Fruit fly (Drosophila melanogaster) whole organism, pupa: ENCODE data around the gene Culd.

ENCODE experiments used
- CG10348 ChIP-seq: fragments of 200-800 bp; sonication (Bioruptor generic); IDR thresholded peaks from 2 replicates; pipeline ENCODE4 v1.3.6; 2022; ENCODE audit warnings: missing biosample characterization, missing genetic modification characterization
- CG12605 ChIP-seq: fragments of 200-800 bp; sonication (Bioruptor generic); IDR thresholded peaks from 2 replicates; pipeline ENCODE4 v1.3.6; 2022; ENCODE audit warnings: missing biosample characterization, missing genetic modification characterization
- CG34367 ChIP-seq: fragments of 200-800 bp; sonication (Bioruptor generic); optimal IDR thresholded peaks from 2 replicates; lab custom pipeline; 2018; ENCODE audit warnings: missing biosample characterization, mild to moderate bottlenecking, missing genetic modification characterization
- CG8159 ChIP-seq: fragments of 200-800 bp; sonication (Bioruptor generic); optimal IDR thresholded peaks from 3 replicates; lab custom pipeline; 2018; ENCODE audit warnings: missing biosample characterization, mild to moderate bottlenecking, missing genetic modification characterization, moderate library complexity
- CG8301 ChIP-seq: fragments of 200-800 bp; sonication (Bioruptor generic); optimal IDR thresholded peaks from 2 replicates; lab custom pipeline; 2018; ENCODE audit warnings: missing biosample characterization, mild to moderate bottlenecking, missing genetic modification characterization
- Pif1A ChIP-seq: fragments of 200-800 bp; sonication (Bioruptor generic); optimal IDR thresholded peaks from 3 replicates; lab custom pipeline; 2016; ENCODE audit warnings: missing biosample characterization, missing genetic modification characterization
- Snoo ChIP-seq: fragments of 200-800 bp; sonication (Bioruptor generic); optimal IDR thresholded peaks from 3 replicates; lab custom pipeline; 2017; ENCODE audit warnings: missing biosample characterization, mild to moderate bottlenecking, missing genetic modification characterization, inconsistent platforms
- fd96Ca ChIP-seq: fragments of 200-800 bp; sonication (Bioruptor generic); IDR thresholded peaks from 3 replicates; pipeline ENCODE4 v1.3.6; 2022; ENCODE audit warnings: missing biosample characterization, missing genetic modification characterization
- gl ChIP-seq: fragments of 200-800 bp; sonication (Bioruptor generic); optimal IDR thresholded peaks from 2 replicates; lab custom pipeline; 2018; ENCODE audit warnings: missing biosample characterization, mild to moderate bottlenecking, missing genetic modification characterization

- TF ChIP-seq CG8301 (no peak), Snoo (tag; lab: Kevin White, UChicago) (no peak), CG8159 (tag; lab: Kevin White, UChicago) (no peak), Pif1A (GFP tag; lab: Kevin White, UChicago) (no peak), gl (tag; lab: Kevin White, UChicago) (no peak), CG34367 (tag; lab: Kevin White, UChicago) (no peak), CG10348 (no peak), CG12605 (GFP tag; lab: Robert Waterston, UW) (no peak), fd96Ca (GFP tag; lab: Robert Waterston, UW) (no peak)
Measured at dm6 chr3L:8306880-8307279, 49.2 kb downstream of the Culd start, which contains the start of gene Gr66a.
